Worm (Caenorhabditis elegans): ENCODE data around the gene srbc-50.
"Not testable (repeated sequence)": the region's sequence is repeated elsewhere in the genome, so short reads cannot be mapped to it uniquely, and the experiment has no call there.

The srbc-50 gene

DNA sequence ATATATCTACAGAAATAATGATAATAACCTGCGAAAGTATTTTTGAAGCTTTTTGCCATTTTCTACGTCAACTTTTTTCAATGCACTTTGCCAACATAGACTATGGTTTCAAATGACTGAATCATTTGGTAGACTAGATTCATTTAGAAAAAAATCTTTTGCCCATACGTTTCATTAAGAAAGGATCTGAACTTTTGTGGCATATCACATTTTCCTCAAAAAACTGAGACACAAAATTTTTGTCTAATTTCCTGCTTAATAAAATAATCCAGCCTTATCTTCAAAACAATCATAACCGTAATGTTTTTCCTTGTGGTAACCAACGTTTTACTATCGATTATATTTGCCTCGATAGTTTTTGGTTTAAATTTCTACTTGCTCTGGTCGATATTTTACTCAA is 1.3 kb upstream of the srbc-50 start, which contains the start of gene srbc-51:
srbc-51 (plus strand) TSS at position 301 of the 400 bp plus-strand sequence.
- no peak for TF ChIP-seq dao-5 (tag; optimal IDR thresholded peaks at IDR 0.05)
- no peak for TF ChIP-seq him-1 (tag; optimal IDR thresholded peaks at IDR 0.05)

DNA sequence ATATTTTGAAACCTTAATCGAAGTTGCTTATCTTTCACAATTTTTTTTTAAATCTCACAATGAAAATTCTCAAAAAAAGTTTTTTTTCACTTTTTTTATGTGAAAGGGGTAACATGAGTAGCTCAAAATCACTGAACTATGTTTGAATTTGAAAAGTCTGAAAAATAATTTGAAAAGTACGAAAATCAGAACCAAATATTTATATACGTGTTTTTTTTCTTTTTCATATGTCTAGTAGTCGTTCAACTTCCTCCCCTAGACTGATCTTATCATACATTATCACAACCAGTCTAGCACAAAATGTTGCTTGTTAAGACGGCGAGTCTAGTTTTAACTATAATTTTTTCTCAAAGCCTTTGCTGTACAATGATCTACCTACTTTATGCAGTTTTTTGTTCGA is 3.4 kb downstream of the srbc-50 start, which contains the start of gene srbc-49:
srbc-49 (plus strand) TSS at position 301 of the 400 bp plus-strand sequence.
- TF ChIP-seq dao-5 (tag; optimal IDR thresholded peaks at IDR 0.05), result no peak
- no peak for TF ChIP-seq W03F9.2 (tag; optimal IDR thresholded peaks at IDR 0.05)
- TF ChIP-seq him-1 (tag; optimal IDR thresholded peaks at IDR 0.05), result no peak

DNA sequence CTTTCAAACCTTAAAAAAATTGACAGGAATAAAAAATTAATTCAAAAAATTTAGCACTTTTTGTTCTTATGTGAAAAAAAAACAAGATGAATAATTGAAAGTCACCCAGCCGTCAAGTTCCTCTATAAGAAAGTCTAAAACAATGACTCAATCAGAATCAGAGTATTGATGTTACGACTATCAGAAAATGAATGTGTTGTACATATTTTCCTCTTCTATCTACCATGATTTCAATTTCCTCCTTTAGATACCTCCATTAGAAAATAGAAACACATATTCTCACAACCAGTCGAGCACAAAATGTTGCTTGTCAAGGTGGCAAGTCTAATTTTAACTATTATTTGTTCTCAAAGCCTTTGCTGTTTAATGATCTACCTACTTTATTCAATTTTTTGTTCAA is 4.8 kb downstream of the srbc-50 start, which contains the start of gene srbc-48:
srbc-48 (plus strand) TSS at position 301 of the 400 bp plus-strand sequence.
- TF ChIP-seq him-1 (tag; optimal IDR thresholded peaks at IDR 0.05) (no peak), dao-5 (tag; optimal IDR thresholded peaks at IDR 0.05) (no peak), W03F9.2 (tag; optimal IDR thresholded peaks at IDR 0.05) (no peak)

DNA sequence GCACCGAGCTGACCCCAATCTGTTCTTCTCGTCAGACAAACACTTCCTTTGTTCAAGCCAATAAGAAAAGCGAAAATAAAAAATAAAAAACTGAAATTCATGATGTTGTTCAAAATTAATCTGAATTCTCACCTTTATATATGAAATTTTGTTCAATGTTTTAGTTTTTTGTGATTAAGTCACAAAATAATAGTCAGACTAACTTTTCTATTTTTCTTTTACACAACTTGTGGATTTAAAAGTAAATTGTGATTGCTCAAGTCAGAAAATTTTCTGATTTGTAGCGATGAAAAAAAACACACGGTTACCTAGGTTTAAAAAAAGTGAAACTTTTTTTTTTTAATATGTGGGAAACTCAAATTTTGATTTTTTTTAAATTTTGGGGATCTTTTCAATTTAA is 7.0 kb downstream of the srbc-50 start, which contains the start of gene abf-3:
abf-3 (minus strand) TSS at position 101 of the 400 bp plus-strand sequence.
- TF ChIP-seq W03F9.2 (tag; optimal IDR thresholded peaks at IDR 0.05), result no peak
- TF ChIP-seq dao-5 (tag; optimal IDR thresholded peaks at IDR 0.05), result no peak
- no peak for TF ChIP-seq him-1 (tag; optimal IDR thresholded peaks at IDR 0.05)

DNA sequence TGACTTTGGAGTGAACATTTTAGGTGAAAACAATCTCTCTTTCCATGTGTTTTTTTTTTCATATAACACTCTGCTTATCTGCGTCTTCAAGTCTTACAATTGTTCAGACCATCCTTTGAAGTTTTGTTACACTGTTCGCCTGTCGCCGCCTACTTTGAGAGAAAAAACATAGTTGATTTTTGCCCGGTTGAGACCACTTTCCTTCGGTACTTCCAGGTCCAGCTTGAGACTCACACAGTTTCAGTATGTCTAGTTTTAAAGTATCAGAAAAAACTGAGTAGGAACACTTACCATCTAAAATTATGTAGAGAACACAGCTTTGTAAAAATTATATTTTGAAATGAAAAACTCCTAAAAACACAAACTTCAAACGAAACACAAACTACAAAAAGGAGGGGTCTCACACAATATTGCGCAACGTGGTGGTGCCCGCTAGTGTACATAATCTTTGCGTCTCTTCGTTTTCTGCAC is 8.8 kb downstream of the srbc-50 start, which contains the start of the genes fbxa-69 and F54B8.4:
fbxa-69 (minus strand) TSS at position 10 of the 471 bp plus-strand sequence.
F54B8.4 (plus strand) TSS at position 421 of the 471 bp plus-strand sequence.
- TF ChIP-seq him-1 (tag; optimal IDR thresholded peaks at IDR 0.05) (no peak), W03F9.2 (tag; optimal IDR thresholded peaks at IDR 0.05) (no peak), dao-5 (tag; optimal IDR thresholded peaks at IDR 0.05) (no peak)

DNA sequence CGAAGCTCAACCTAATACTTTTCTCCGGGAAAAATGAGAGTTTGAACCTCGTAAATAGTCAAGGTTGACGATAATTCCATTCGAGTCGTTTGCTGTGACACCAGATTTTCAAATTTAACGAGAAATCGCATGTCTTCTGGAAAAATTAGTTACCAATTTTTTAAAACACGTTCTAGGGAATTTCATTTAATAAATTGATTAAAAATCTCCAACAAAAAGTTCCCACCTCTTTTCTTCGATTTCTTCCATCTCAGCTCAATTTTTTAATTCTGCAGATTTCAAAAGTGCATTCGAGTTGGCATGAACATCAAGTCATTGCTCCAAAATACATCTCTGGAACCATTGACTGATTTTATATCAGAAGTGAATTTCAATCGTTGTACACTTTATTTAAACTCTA is 12.8 kb downstream of the srbc-50 start, which contains the start of gene nhr-282:
nhr-282 (plus strand) TSS at position 301 of the 400 bp plus-strand sequence.
- not testable (repeated sequence) for TF ChIP-seq W03F9.2, dao-5, him-1 (tag; optimal IDR thresholded peaks at IDR 0.05)

DNA sequence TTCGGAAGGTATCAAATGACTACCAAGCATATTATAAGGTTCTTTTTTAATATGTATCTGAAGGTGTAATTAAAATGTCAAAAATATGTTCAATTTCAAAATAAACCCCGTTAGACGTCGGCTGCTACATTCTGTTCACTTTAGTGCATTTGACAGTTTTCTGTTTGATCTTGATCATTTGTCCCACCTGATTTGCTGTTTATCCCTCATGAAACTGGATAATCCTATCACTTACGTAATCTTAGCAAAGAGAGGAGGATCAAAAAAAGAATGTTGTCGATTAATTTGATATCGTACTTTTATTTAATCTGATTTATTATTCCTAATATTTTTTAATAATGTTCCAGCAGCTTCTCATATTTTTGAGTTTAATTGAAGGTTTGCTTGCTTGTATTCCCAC is 14.3 kb downstream of the srbc-50 start, which contains the start of gene F54B8.1:
F54B8.1 (plus strand) TSS at position 301 of the 400 bp plus-strand sequence.
- TF ChIP-seq W03F9.2 (tag; optimal IDR thresholded peaks at IDR 0.05) (no peak), him-1 (tag; optimal IDR thresholded peaks at IDR 0.05) (no peak), dao-5 (tag; optimal IDR thresholded peaks at IDR 0.05) (no peak)

DNA sequence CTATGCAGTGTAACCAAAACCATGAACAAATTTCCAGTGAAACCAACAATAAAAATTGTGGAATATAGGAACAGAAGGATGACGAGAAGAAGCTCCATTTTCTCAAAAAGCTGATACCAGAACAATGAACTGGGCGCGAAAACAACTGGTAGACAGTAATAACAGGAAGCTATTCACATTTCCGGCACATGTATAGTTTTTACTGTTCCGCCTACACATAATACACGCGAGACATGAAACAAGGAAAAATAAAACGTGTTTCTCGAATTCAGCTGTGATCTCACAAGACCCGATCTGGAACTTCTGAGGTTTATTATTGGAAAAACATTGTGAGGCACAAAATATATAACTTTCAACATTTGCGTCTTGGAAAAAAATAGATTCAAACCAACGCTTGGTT is 15.2 kb downstream of the srbc-50 start, which contains the start of gene srsx-36:
srsx-36 (minus strand) TSS at position 101 of the 400 bp plus-strand sequence.
- TF ChIP-seq dao-5 (tag; optimal IDR thresholded peaks at IDR 0.05) (no peak), him-1 (tag; optimal IDR thresholded peaks at IDR 0.05) (no peak), W03F9.2 (tag; optimal IDR thresholded peaks at IDR 0.05) (no peak)

DNA sequence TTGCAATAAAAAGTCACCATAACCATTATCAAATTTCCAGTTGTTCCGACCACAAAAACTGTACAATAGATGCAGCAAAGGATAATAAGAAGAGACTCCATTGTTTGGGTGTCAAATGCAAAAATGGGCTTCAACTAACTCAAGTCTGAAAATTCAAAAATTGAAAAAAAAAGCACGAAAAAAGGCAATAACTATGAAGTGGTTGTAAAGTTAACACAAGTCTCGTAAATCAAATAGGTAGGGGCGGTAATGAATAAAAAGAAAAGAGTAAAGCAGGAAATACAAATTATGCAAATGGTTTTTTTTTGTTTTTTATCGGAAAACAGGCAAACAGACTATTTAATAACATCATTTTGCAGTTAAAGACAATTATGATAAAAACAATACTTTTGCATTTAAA is 17.3 kb downstream of the srbc-50 start, which contains the start of gene srsx-38:
srsx-38 (minus strand) TSS at position 101 of the 400 bp plus-strand sequence.
- TF ChIP-seq W03F9.2, dao-5, him-1 (tag; optimal IDR thresholded peaks at IDR 0.05): not testable (repeated sequence)

DNA sequence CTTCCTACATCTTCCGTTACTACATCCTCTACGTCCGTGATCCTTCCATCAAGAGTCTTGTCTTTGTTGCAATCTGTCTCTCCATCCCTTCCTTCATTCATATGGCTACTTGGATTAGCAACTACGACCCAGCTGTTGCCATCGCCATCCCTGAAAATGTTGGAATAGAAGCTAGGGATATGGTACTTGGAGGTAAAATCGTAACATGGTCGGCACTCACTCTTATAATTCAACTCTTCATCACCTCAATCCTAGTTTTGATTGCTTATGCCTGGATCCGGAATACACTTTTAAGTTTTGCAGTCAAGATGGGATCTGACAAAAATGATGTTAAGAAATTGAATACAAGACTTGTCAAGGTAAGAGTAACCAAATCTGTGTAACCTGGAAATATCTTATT is 21.0 kb downstream of the srbc-50 start, which contains the start of gene T26E4.18:
T26E4.18 (minus strand) TSS at position 101 of the 400 bp plus-strand sequence.
- TF ChIP-seq him-1, dao-5, W03F9.2 (tag; optimal IDR thresholded peaks at IDR 0.05): not testable (repeated sequence)

DNA sequence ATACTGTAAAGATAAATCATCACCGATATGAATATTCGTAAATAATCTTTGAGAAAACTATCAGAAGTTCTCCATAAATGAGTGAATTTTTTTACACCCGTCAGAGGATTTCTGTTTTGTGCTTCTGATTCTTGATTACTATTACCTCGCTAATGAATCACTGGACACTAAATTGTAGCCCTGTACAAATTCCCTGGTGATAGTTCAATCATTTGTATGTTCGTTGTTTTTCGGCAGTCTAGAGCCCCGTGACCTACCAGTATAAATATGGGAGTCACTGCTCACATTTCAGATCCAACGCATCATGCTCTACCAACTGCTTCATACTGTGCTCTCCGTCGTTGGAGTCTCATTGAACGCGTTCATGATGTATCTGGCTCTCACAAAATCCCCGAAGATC is 21.7 kb downstream of the srbc-50 start, which contains the start of gene srd-27:
srd-27 (plus strand) TSS at position 301 of the 400 bp plus-strand sequence.
- not testable (repeated sequence) for TF ChIP-seq dao-5, W03F9.2, him-1 (tag; optimal IDR thresholded peaks at IDR 0.05)

DNA sequence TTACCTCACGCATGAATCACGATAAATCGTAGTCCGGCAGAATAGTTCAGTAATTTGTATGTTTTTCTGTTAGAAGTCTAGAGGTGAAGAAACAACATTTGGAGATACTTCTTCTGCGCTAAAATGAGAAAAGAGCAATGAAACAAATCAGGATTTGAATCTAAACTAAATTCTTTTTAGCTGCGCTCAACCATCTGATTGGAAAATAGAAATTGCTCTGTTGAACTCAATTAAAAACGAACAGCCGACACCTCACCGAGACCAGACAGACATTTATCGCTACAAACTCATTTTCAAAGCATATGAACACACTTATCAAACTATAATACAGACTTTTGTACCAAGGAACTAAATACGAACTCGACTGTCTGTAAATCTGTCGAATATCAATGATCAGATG is 22.1 kb downstream of the srbc-50 start, which contains the start of gene T26E4.9:
T26E4.9 (minus strand) TSS at position 101 of the 400 bp plus-strand sequence.
- TF ChIP-seq him-1, dao-5, W03F9.2 (tag; optimal IDR thresholded peaks at IDR 0.05): not testable (repeated sequence)

DNA sequence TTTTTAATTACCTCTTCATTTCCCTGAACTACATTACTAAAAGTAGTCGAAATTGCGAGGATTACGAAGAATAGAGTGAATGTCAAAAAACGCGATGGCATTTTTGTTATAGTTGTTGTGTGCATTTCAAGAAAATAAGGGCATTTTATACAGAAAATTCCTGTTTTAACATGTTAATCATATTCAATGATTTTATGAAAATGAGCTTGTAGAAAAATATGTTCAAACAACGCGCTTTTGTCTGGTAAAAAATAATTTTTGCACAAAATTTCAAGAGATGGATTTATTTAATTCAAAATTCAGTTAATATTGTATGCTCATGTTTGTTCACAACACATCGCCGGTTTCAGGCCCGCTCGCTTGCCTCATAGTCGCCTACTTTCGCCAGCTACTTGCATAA is 26.7 kb downstream of the srbc-50 start, which contains the start of gene T26E4.10:
T26E4.10 (minus strand) TSS at position 101 of the 400 bp plus-strand sequence.
- TF ChIP-seq dao-5 (tag; optimal IDR thresholded peaks at IDR 0.05) (no peak), W03F9.2 (tag; optimal IDR thresholded peaks at IDR 0.05) (no peak), him-1 (tag; optimal IDR thresholded peaks at IDR 0.05) (no peak)

DNA sequence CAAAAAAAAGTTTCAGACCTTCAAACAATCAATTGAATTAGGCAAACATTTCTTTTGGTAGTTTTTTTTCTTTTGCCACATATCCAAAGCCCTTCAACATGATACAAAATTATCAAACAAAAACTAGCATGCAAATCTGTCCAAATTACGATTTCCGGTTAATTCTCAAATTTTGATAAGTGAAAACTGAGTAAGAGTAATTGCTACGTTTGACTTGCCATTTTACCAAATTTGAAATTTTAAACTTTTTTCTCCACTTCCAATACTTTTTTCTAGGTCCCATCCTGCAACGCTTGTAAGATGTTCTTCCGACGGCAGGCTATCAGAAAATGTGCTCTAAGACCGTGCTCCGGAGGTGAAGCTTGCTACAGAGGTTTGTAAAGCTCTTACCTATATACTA is 28.7 kb downstream of the srbc-50 start, which contains the start of gene nhr-223:
nhr-223 (plus strand) TSS at position 301 of the 400 bp plus-strand sequence.
- TF ChIP-seq dao-5 (tag; optimal IDR thresholded peaks at IDR 0.05) (no peak), W03F9.2 (tag; optimal IDR thresholded peaks at IDR 0.05) (no peak), him-1 (tag; optimal IDR thresholded peaks at IDR 0.05) (no peak)
